Worm (Caenorhabditis elegans) whole organism, late embryonic: ENCODE results near the gene K04G11.3.

Experiments used
- C08G9.2 ChIP-seq: sonication (generic microtip); optimal IDR thresholded peaks from 2 replicates; lab custom pipeline; 2016; ENCODE audit warnings: mild to moderate bottlenecking, missing genetic modification characterization, moderate library complexity, missing compliant biosample characterization
- Y22D7AL.16 ChIP-seq: sonication (generic microtip); optimal IDR thresholded peaks from 2 replicates; lab custom pipeline; 2016; ENCODE audit warnings: missing genetic modification characterization, missing compliant biosample characterization
- dve-1 ChIP-seq: sonication (generic microtip); optimal IDR thresholded peaks from 2 replicates; lab custom pipeline; 2017; ENCODE audit warnings: antibody characterized with exemption, mild to moderate bottlenecking, missing genetic modification characterization, missing compliant biosample characterization
- elt-2 ChIP-seq: sonication (generic microtip); optimal IDR thresholded peaks from 2 replicates; lab custom pipeline; 2016; ENCODE audit warnings: missing genetic modification reagents, missing genetic modification characterization, missing compliant biosample characterization
- fax-1 ChIP-seq: sonication (generic microtip); optimal IDR thresholded peaks from 2 replicates; lab custom pipeline; 2016; ENCODE audit warnings: missing genotype, missing genetic modification characterization, missing compliant biosample characterization
- npax-4 ChIP-seq: sonication (generic microtip); optimal IDR thresholded peaks from 2 replicates; lab custom pipeline; 2016; ENCODE audit warnings: missing genetic modification characterization, missing compliant biosample characterization
- pha-4 ChIP-seq: fragments of 150-350 bp; optimal IDR thresholded peaks from 2 replicates; lab custom pipeline; 2018; ENCODE audit warnings: missing biosample characterization, missing genetic modification reagents, missing genetic modification characterization
- pqm-1 ChIP-seq: sonication (generic microtip); optimal IDR thresholded peaks from 2 replicates; lab custom pipeline; 2016; ENCODE audit warnings: missing genetic modification characterization, missing compliant biosample characterization
- tbx-2 ChIP-seq: sonication (generic microtip); optimal IDR thresholded peaks from 2 replicates; lab custom pipeline; 2016; ENCODE audit warnings: missing genetic modification characterization, missing compliant biosample characterization
- tbx-7 ChIP-seq: sonication (generic microtip); optimal IDR thresholded peaks from 2 replicates; lab custom pipeline; 2016; ENCODE audit warnings: missing genotype, missing genetic modification characterization, missing compliant biosample characterization
- ttx-3 ChIP-seq: sonication (generic microtip); optimal IDR thresholded peaks from 2 replicates; lab custom pipeline; 2016; ENCODE audit warnings: missing genetic modification reagents, missing genetic modification characterization, missing compliant biosample characterization

DNA sequence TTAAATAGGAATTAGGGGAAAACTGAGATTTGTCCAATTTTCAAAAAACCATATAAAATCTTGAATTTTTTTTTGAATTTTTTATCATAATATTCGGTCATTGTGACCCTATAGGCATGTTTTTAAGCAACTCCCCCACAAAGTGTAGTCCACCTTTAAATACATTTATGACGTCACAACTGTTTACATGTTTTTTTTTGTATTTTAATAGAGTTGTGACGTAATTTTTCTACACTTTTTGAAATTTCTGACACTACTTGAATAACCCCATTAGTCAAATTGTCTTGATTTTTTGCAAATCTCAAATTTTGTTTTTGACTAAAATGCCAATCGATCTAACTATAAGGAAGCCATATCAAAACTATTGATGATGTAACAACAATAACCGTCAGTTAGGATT lies 18.6 kb upstream of the K04G11.3 start:
- TF ChIP-seq elt-2 (tag; lab: Kevin White, UChicago) = no peak
- TF ChIP-seq dve-1 (tag; lab: Kevin White, UChicago) = no peak
- no peak for TF ChIP-seq Y22D7AL.16 (tag; lab: Kevin White, UChicago)
- TF ChIP-seq ttx-3 (tag; lab: Kevin White, UChicago) = no peak
- no peak for TF ChIP-seq npax-4 (tag; lab: Kevin White, UChicago)
- TF ChIP-seq pqm-1 (tag; lab: Kevin White, UChicago) = no peak
- TF ChIP-seq fax-1 (tag; lab: Kevin White, UChicago) = no peak
- TF ChIP-seq tbx-2 (tag; lab: Kevin White, UChicago) = no peak
- TF ChIP-seq pha-4 (tag; lab: Kevin White, UChicago) = no peak
- no peak for TF ChIP-seq C08G9.2 (tag; lab: Kevin White, UChicago)
- no peak for TF ChIP-seq tbx-7 (tag; lab: Kevin White, UChicago)
